Worm (Caenorhabditis elegans) whole organism, early embryonic: Measurements from ENCODE around the gene cct-5.

ENCODE experiments used
- B0310.2 ChIP-seq: sonication (generic microtip); optimal IDR thresholded peaks from 2 replicates; lab custom pipeline; 2016; ENCODE audit warnings: mild to moderate bottlenecking, missing genetic modification characterization, missing compliant biosample characterization
- F13C5.2 ChIP-seq: sonication (generic microtip); optimal IDR thresholded peaks from 2 replicates; lab custom pipeline; 2017; ENCODE audit warnings: mild to moderate bottlenecking, missing genetic modification characterization, inconsistent platforms, missing compliant biosample characterization
- aly-1 ChIP-seq: sonication (generic microtip); optimal IDR thresholded peaks from 2 replicates; lab custom pipeline; 2016; ENCODE audit warnings: missing genetic modification characterization, missing compliant biosample characterization
- ama-1 ChIP-seq: fragments of 150-350 bp; optimal IDR thresholded peaks from 2 replicates; lab custom pipeline; 2014
- ceh-13 ChIP-seq: fragments of 200-800 bp; sonication (Bioruptor generic); optimal IDR thresholded peaks from 2 replicates; lab custom pipeline; 2018; ENCODE audit warnings: mild to moderate bottlenecking, missing genetic modification characterization, missing compliant biosample characterization
- ceh-36 ChIP-seq: sonication (generic microtip); optimal IDR thresholded peaks from 2 replicates; lab custom pipeline; 2016; ENCODE audit warnings: missing genetic modification characterization, inconsistent platforms, missing compliant biosample characterization
- ets-7 ChIP-seq: sonication (generic microtip); optimal IDR thresholded peaks from 2 replicates; lab custom pipeline; 2016; ENCODE audit warnings: missing genotype, missing genetic modification characterization, missing compliant biosample characterization
- flt-1 ChIP-seq: fragments of 200-800 bp; sonication (Bioruptor generic); IDR thresholded peaks from 2 replicates; pipeline ENCODE4 v1.3.6; 2022; ENCODE audit warnings: missing genetic modification characterization, missing compliant biosample characterization
- hmbx-1 ChIP-seq: sonication (generic microtip); optimal IDR thresholded peaks from 2 replicates; lab custom pipeline; 2016; ENCODE audit warnings: mild to moderate bottlenecking, missing genetic modification characterization, missing compliant biosample characterization
- hmg-4 ChIP-seq: fragments of 200-800 bp; sonication (Bioruptor generic); optimal IDR thresholded peaks from 2 replicates; lab custom pipeline; 2018; ENCODE audit warnings: mild to moderate bottlenecking, missing genetic modification characterization, missing compliant biosample characterization
- hnd-1 ChIP-seq: sonication (generic microtip); optimal IDR thresholded peaks from 2 replicates; lab custom pipeline; 2016; ENCODE audit warnings: missing genetic modification characterization, missing compliant biosample characterization
- pes-1 ChIP-seq: fragments of 200-800 bp; sonication (Bioruptor generic); IDR thresholded peaks from 2 replicates; pipeline ENCODE4 v1.3.6; 2022; ENCODE audit warnings: missing genetic modification reagents, missing genetic modification characterization, missing compliant biosample characterization
- scrt-1 ChIP-seq: fragments of 200-800 bp; sonication (Bioruptor generic); IDR thresholded peaks from 2 replicates; pipeline ENCODE4 v1.3.6; 2022; ENCODE audit warnings: missing genetic modification characterization, missing compliant biosample characterization
- sea-1 ChIP-seq: fragments of 200-800 bp; sonication (Bioruptor generic); conservative IDR thresholded peaks from 2 replicates; pipeline ENCODE4 v1.3.6; 2022; ENCODE audit warnings: missing genetic modification characterization, missing compliant biosample characterization
- tbx-11 ChIP-seq: fragments of 200-800 bp; sonication (Bioruptor generic); IDR thresholded peaks from 2 replicates; pipeline ENCODE4 v1.3.6; 2022; ENCODE audit warnings: missing genetic modification characterization, missing compliant biosample characterization
- tbx-37 ChIP-seq: fragments of 200-800 bp; sonication (Bioruptor generic); conservative IDR thresholded peaks from 2 replicates; pipeline ENCODE4 v1.3.6; 2022; ENCODE audit warnings: missing genetic modification reagents, missing genetic modification characterization, missing compliant biosample characterization
- tra-4 ChIP-seq: sonication (generic microtip); optimal IDR thresholded peaks from 2 replicates; lab custom pipeline; 2017; ENCODE audit warnings: missing genetic modification characterization, missing compliant biosample characterization

Gene cct-5

ce11 chrIII:4468812-4469211 is 39.1 kb downstream of the cct-5 start, which contains the start of gene mstr-2:
Gene mstr-2 (plus strand): TSS chrIII:4469112.
- TF ChIP-seq pes-1 (GFP tag; lab: Robert Waterston, UW) (no peak), scrt-1 (no peak), tra-4 (tag; lab: Kevin White, UChicago) (no peak), hmg-4 (no peak), hmbx-1 (tag; lab: Kevin White, UChicago) (no peak), ceh-13 (GFP tag; lab: Kevin White, UChicago) (no peak), B0310.2 (tag; lab: Kevin White, UChicago) (no peak), ceh-36 (no peak), aly-1 (tag; lab: Kevin White, UChicago) (no peak), sea-1 (GFP tag; lab: Robert Waterston, UW) (no peak), tbx-37 (no peak)

ce11 chrIII:4468390-4468789 is 39.5 kb downstream of the cct-5 start:
- TF ChIP-seq ceh-13 (GFP tag; lab: Kevin White, UChicago) (no peak), pes-1 (GFP tag; lab: Robert Waterston, UW) (no peak), tbx-37 (no peak), hmbx-1 (tag; lab: Kevin White, UChicago) (no peak)

ce11 chrIII:4467277-4467676 is 40.6 kb downstream of the cct-5 start, which contains the start of gene ndg-4:
Gene ndg-4 (minus strand): TSS chrIII:4467377.
- TF ChIP-seq ceh-36 = no peak
- no peak for TF ChIP-seq scrt-1
- TF ChIP-seq aly-1 (tag; lab: Kevin White, UChicago) = no peak

- TF ChIP-seq hnd-1 (tag; lab: Kevin White, UChicago) (no peak), ama-1 (no peak), F13C5.2 (tag; lab: Kevin White, UChicago) (no peak), tbx-37 (no peak), hmg-4 (no peak), ceh-13 (GFP tag; lab: Kevin White, UChicago) (no peak), tra-4 (tag; lab: Kevin White, UChicago) (no peak), tbx-11 (GFP tag; lab: Robert Waterston, UW) (no peak), pes-1 (GFP tag; lab: Robert Waterston, UW) (no peak), aly-1 (tag; lab: Kevin White, UChicago) (no peak), scrt-1 (no peak), flt-1 (GFP tag; lab: Robert Waterston, UW) (no peak), ets-7 (tag; lab: Kevin White, UChicago) (no peak), ceh-36 (no peak), sea-1 (GFP tag; lab: Robert Waterston, UW) (no peak), hmbx-1 (tag; lab: Kevin White, UChicago) (no peak), B0310.2 (tag; lab: Kevin White, UChicago) (no peak)
Measured at ce11 chrIII:4461337-4461736, 46.6 kb downstream of the cct-5 start.

ce11 chrIII:4460242-4460641 is 47.7 kb downstream of the cct-5 start:
- no peak for TF ChIP-seq ets-7 (tag; lab: Kevin White, UChicago)
- TF ChIP-seq flt-1 (GFP tag; lab: Robert Waterston, UW) = no peak
- no peak for TF ChIP-seq F13C5.2 (tag; lab: Kevin White, UChicago)
- TF ChIP-seq hmbx-1 (tag; lab: Kevin White, UChicago) = no peak
- no peak for TF ChIP-seq aly-1 (tag; lab: Kevin White, UChicago)
- no peak for TF ChIP-seq ama-1
- TF ChIP-seq hnd-1 (tag; lab: Kevin White, UChicago) = no peak
- TF ChIP-seq hmg-4 = no peak
- TF ChIP-seq pes-1 (GFP tag; lab: Robert Waterston, UW) = no peak
- TF ChIP-seq B0310.2 (tag; lab: Kevin White, UChicago) = no peak
- no peak for TF ChIP-seq scrt-1
- TF ChIP-seq tra-4 (tag; lab: Kevin White, UChicago) = no peak
- TF ChIP-seq tbx-37 = no peak
- TF ChIP-seq ceh-36 = no peak
- no peak for TF ChIP-seq tbx-11 (GFP tag; lab: Robert Waterston, UW)
- TF ChIP-seq ceh-13 (GFP tag; lab: Kevin White, UChicago) = no peak
- TF ChIP-seq sea-1 (GFP tag; lab: Robert Waterston, UW) = no peak

- TF ChIP-seq aly-1 (tag; lab: Kevin White, UChicago) = no peak
- TF ChIP-seq sea-1 (GFP tag; lab: Robert Waterston, UW) = no peak
- no peak for TF ChIP-seq hmg-4
- TF ChIP-seq tbx-37 = no peak
- TF ChIP-seq tbx-11 (GFP tag; lab: Robert Waterston, UW) = no peak
- no peak for TF ChIP-seq tra-4 (tag; lab: Kevin White, UChicago)
- TF ChIP-seq hnd-1 (tag; lab: Kevin White, UChicago) = no peak
- TF ChIP-seq pes-1 (GFP tag; lab: Robert Waterston, UW) = no peak
- no peak for TF ChIP-seq ama-1
Measured at ce11 chrIII:4456579-4456978, 51.3 kb downstream of the cct-5 start.

- peak; percentile 14 for TF ChIP-seq aly-1 (tag; lab: Kevin White, UChicago)
- TF ChIP-seq ceh-13 (GFP tag; lab: Kevin White, UChicago) = no peak
Measured at ce11 chrIII:4454919-4455318, 53.0 kb downstream of the cct-5 start.

ce11 chrIII:4453768-4454167 is 54.1 kb downstream of the cct-5 start:
- TF ChIP-seq ets-7 (tag; lab: Kevin White, UChicago) (peak; percentile 30), tbx-11 (GFP tag; lab: Robert Waterston, UW) (no peak)

ce11 chrIII:4453301-4453700 is 54.6 kb downstream of the cct-5 start:
- TF ChIP-seq ceh-13 (GFP tag; lab: Kevin White, UChicago) = no peak
- TF ChIP-seq tbx-37 = no peak
